Fruit fly (Drosophila melanogaster): ENCODE results near the gene Ziz.

Gene Ziz

dm6 chr2L:7525123-7525874 lies 29.2 kb upstream of the Ziz start (continued):
- peak; percentile 28; the same call in 1 of the 2 replicates for TF ChIP-seq Atf6 (GFP tag; IDR thresholded peaks at IDR 0.05)
- TF ChIP-seq CG10321 (GFP tag; IDR thresholded peaks at IDR 0.05): 0 out of 2 replicates have a peak, but pooled peaks have one; percentile 22
- TF ChIP-seq en (GFP tag; optimal IDR thresholded peaks at IDR 0.05): peak; percentile 10
- TF ChIP-seq ci (GFP tag; IDR thresholded peaks at IDR 0.05): peak; percentile 73; the same call in 1 of the 3 replicates
- TF ChIP-seq unpg (GFP tag; optimal IDR thresholded peaks at IDR 0.05): peak; percentile 22
- peak; percentile 25 for TF ChIP-seq CG7556 (GFP tag; optimal IDR thresholded peaks at IDR 0.05)
- no peak for TF ChIP-seq pfk (GFP tag; optimal IDR thresholded peaks at IDR 0.05)
- TF ChIP-seq sima (GFP tag; optimal IDR thresholded peaks at IDR 0.05): no peak
- no peak for TF ChIP-seq hb (GFP tag; IDR thresholded peaks at IDR 0.05; ENCODE audit: partially characterized antibody)
- TF ChIP-seq sens (GFP tag): peak; percentile 88
- TF ChIP-seq odd (GFP tag; optimal IDR thresholded peaks at IDR 0.05): peak; percentile 76

DNA sequence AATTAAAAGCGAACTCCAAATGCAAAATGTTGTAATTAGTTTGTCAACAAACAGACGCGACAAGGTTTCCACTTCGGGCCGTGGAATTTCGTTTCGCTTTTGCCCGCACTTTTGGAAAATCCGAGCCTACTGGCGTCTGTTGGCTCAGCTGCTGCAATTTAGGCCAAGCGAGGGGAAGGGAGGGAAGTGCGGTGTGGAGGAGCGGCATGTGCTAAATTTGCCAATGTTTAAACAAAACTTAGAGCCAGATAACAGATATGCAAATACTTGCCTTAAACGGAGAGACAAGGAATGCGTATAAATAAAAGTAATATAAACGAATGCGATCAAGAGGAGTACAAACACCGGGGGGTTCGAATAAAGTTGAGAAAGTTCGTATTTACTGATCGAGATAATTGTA lies 27.5 kb upstream of the Ziz start:
- TF ChIP-seq Fer1 (GFP tag; optimal IDR thresholded peaks at IDR 0.05): peak; percentile 23
- no peak for TF ChIP-seq pb (GFP tag; optimal IDR thresholded peaks at IDR 0.05)
- no peak for TF ChIP-seq Doc2 (GFP tag; IDR thresholded peaks at IDR 0.05)
- no peak for TF ChIP-seq CG17361 (GFP tag; IDR thresholded peaks at IDR 0.05)
- TF ChIP-seq Awh (GFP tag; IDR thresholded peaks at IDR 0.05): no peak
- peak; percentile 0 for TF ChIP-seq Meics (GFP tag; optimal IDR thresholded peaks at IDR 0.05)
- no peak for TF ChIP-seq CG7963 (GFP tag; IDR thresholded peaks at IDR 0.05; ENCODE audit: partially characterized antibody)
- TF ChIP-seq H15 (GFP tag; IDR thresholded peaks at IDR 0.05): no peak
- TF ChIP-seq CG12104 (GFP tag; optimal IDR thresholded peaks at IDR 0.05): no peak
- TF ChIP-seq CG17912 (GFP tag; optimal IDR thresholded peaks at IDR 0.05): no peak
- no peak for TF ChIP-seq twi (tag; optimal IDR thresholded peaks at IDR 0.05)
- TF ChIP-seq B-H2 (GFP tag; optimal IDR thresholded peaks at IDR 0.05): no peak
- TF ChIP-seq CG3281 (GFP tag; optimal IDR thresholded peaks at IDR 0.05): no peak
- TF ChIP-seq CG30403 (GFP tag; optimal IDR thresholded peaks at IDR 0.05): no peak
- no peak for TF ChIP-seq ash1 (GFP tag; optimal IDR thresholded peaks at IDR 0.05)
- peak; percentile 7 for TF ChIP-seq CG2678 (tag; optimal IDR thresholded peaks at IDR 0.05)
- TF ChIP-seq Mad (GFP tag; optimal IDR thresholded peaks at IDR 0.05): no peak
- no peak for TF ChIP-seq grau (tag; optimal IDR thresholded peaks at IDR 0.05)
- no peak for TF ChIP-seq CG18262 (tag; optimal IDR thresholded peaks at IDR 0.05)
- TF ChIP-seq CG11696 (GFP tag; IDR thresholded peaks at IDR 0.05): no peak
- no peak for TF ChIP-seq kay (GFP tag; optimal IDR thresholded peaks at IDR 0.05)
- TF ChIP-seq CG4360 (GFP tag; IDR thresholded peaks at IDR 0.05): no peak
- TF ChIP-seq CG6689 (GFP tag; IDR thresholded peaks at IDR 0.05): no peak
- no peak for TF ChIP-seq toy (GFP tag; IDR thresholded peaks at IDR 0.05)
- no peak for TF ChIP-seq CG2116 (GFP tag; optimal IDR thresholded peaks at IDR 0.05)
- no peak for TF ChIP-seq esg (GFP tag; conservative IDR thresholded peaks at IDR 0.05)
- no peak for TF ChIP-seq Trl (optimal IDR thresholded peaks at IDR 0.05)
- no peak for TF ChIP-seq Trl (GFP tag; optimal IDR thresholded peaks at IDR 0.05)
- TF ChIP-seq danr (GFP tag; IDR thresholded peaks at IDR 0.05): no peak
- no peak for TF ChIP-seq CG12659 (GFP tag; optimal IDR thresholded peaks at IDR 0.05)
- TF ChIP-seq CG11093 (GFP tag; IDR thresholded peaks at IDR 0.05): no peak
- no peak for TF ChIP-seq CG33213 (GFP tag; optimal IDR thresholded peaks at IDR 0.05)
- TF ChIP-seq Side (GFP tag; optimal IDR thresholded peaks at IDR 0.05): no peak
- TF ChIP-seq CG8944 (GFP tag; optimal IDR thresholded peaks at IDR 0.05): no peak
- no peak for TF ChIP-seq CG17568 (GFP tag; optimal IDR thresholded peaks at IDR 0.05)
- peak; percentile 53; the same call in 1 of the 3 replicates for TF ChIP-seq otp (GFP tag; IDR thresholded peaks at IDR 0.05)
- no peak for TF ChIP-seq Sry-δ (GFP tag; optimal IDR thresholded peaks at IDR 0.05)
- TF ChIP-seq bbx (GFP tag; IDR thresholded peaks at IDR 0.05; ENCODE audit: partially characterized antibody): no peak
- no peak for TF ChIP-seq CG4328 (GFP tag; optimal IDR thresholded peaks at IDR 0.05)
- TF ChIP-seq Antp (GFP tag; optimal IDR thresholded peaks at IDR 0.05): no peak

Data from whole organism, embryonic.